Worm (Caenorhabditis elegans) whole organism, L1 larva: ENCODE results near the gene srw-108.

Experiments used
- C04F5.9 ChIP-seq: sonication (generic microtip); optimal IDR thresholded peaks from 2 replicates; lab custom pipeline; 2016; ENCODE audit warnings: missing genetic modification characterization, missing compliant biosample characterization
- C16A3.4 ChIP-seq: fragments of 150-350 bp; optimal IDR thresholded peaks from 2 replicates; lab custom pipeline; 2014; ENCODE audit warnings: missing biosample characterization, missing genetic modification characterization
- Y116A8C.19 ChIP-seq: sonication (generic microtip); optimal IDR thresholded peaks from 2 replicates; lab custom pipeline; 2016; ENCODE audit warnings: missing compliant biosample characterization, missing genetic modification characterization, borderline replicate concordance
- aha-1 ChIP-seq: fragments of 150-350 bp; optimal IDR thresholded peaks from 2 replicates; lab custom pipeline; 2014; ENCODE audit warnings: missing biosample characterization, missing genetic modification characterization
- alr-1 ChIP-seq: fragments of 200-800 bp; sonication (Bioruptor generic); optimal IDR thresholded peaks from 2 replicates; lab custom pipeline; 2018; ENCODE audit warnings: borderline replicate concordance, mild to moderate bottlenecking, missing genetic modification characterization, missing compliant biosample characterization
- aly-2 ChIP-seq: fragments of 150-350 bp; optimal IDR thresholded peaks from 2 replicates; lab custom pipeline; 2014; ENCODE audit warnings: missing biosample characterization, missing genetic modification characterization
- ama-1 ChIP-seq: fragments of 150-350 bp; optimal IDR thresholded peaks from 2 replicates; lab custom pipeline; 2014
- blmp-1 ChIP-seq: fragments of 150-350 bp; optimal IDR thresholded peaks from 2 replicates; lab custom pipeline; 2014; ENCODE audit warnings: missing biosample characterization, missing genetic modification characterization
- ceh-63 ChIP-seq: fragments of 200-800 bp; sonication (Bioruptor generic); optimal IDR thresholded peaks from 2 replicates; lab custom pipeline; 2018; ENCODE audit warnings: mild to moderate bottlenecking, missing genetic modification characterization, missing compliant biosample characterization
- ceh-8 ChIP-seq: fragments of 200-800 bp; sonication (Bioruptor generic); optimal IDR thresholded peaks from 2 replicates; lab custom pipeline; 2018; ENCODE audit warnings: mild to moderate bottlenecking, missing genetic modification characterization, moderate library complexity, missing compliant biosample characterization
- ceh-90 ChIP-seq: sonication (generic microtip); optimal IDR thresholded peaks from 2 replicates; lab custom pipeline; 2016; ENCODE audit warnings: missing genetic modification characterization, missing compliant biosample characterization
- dsc-1 ChIP-seq: sonication (generic microtip); optimal IDR thresholded peaks from 2 replicates; lab custom pipeline; 2016; ENCODE audit warnings: mild to moderate bottlenecking, missing genetic modification characterization, missing compliant biosample characterization
- efl-3 ChIP-seq: fragments of 200-800 bp; sonication (Bioruptor generic); optimal IDR thresholded peaks from 2 replicates; lab custom pipeline; 2018; ENCODE audit warnings: mild to moderate bottlenecking, missing genetic modification characterization, missing compliant biosample characterization
- egl-13 ChIP-seq: sonication (generic microtip); optimal IDR thresholded peaks from 2 replicates; lab custom pipeline; 2016; ENCODE audit warnings: missing genotype, missing genetic modification reagents, missing genetic modification characterization, missing compliant biosample characterization
- ets-5 ChIP-seq: fragments of 200-800 bp; sonication (Bioruptor generic); IDR thresholded peaks from 2 replicates; pipeline ENCODE4 v1.3.6; 2022; ENCODE audit warnings: missing genetic modification characterization, missing compliant biosample characterization
- fos-1 ChIP-seq: fragments of 150-350 bp; optimal IDR thresholded peaks from 2 replicates; lab custom pipeline; 2014; ENCODE audit warnings: missing biosample characterization, missing genetic modification characterization
- hlh-17 ChIP-seq: fragments of 200-800 bp; sonication (Bioruptor generic); optimal IDR thresholded peaks from 2 replicates; lab custom pipeline; 2018; ENCODE audit warnings: missing genetic modification characterization, mild to moderate bottlenecking, missing compliant biosample characterization, moderate library complexity, borderline replicate concordance
- hlh-4 ChIP-seq: sonication (generic microtip); optimal IDR thresholded peaks from 2 replicates; lab custom pipeline; 2016; ENCODE audit warnings: mild to moderate bottlenecking, missing genetic modification characterization, missing compliant biosample characterization
- hpl-2 ChIP-seq: fragments of 150-350 bp; optimal IDR thresholded peaks from 2 replicates; lab custom pipeline; 2014; ENCODE audit warnings: missing biosample characterization, missing genetic modification reagents, missing genetic modification characterization
- isw-1 ChIP-seq: fragments of 200-800 bp; sonication (Bioruptor generic); IDR thresholded peaks from 2 replicates; pipeline ENCODE4 v1.3.6; 2022; ENCODE audit warnings: missing genetic modification characterization, missing compliant biosample characterization
- jun-1 ChIP-seq: fragments of 150-350 bp; optimal IDR thresholded peaks from 2 replicates; lab custom pipeline; 2014; ENCODE audit warnings: missing biosample characterization, missing genetic modification reagents, missing genetic modification characterization
- lin-14 ChIP-seq: fragments of 200-800 bp; sonication (Bioruptor generic); optimal IDR thresholded peaks from 2 replicates; lab custom pipeline; 2018; ENCODE audit warnings: mild to moderate bottlenecking, missing genetic modification characterization, moderate library complexity, missing compliant biosample characterization
- lin-15B ChIP-seq: fragments of 150-350 bp; sonication (generic microtip); optimal IDR thresholded peaks from 3 replicates; lab custom pipeline; 2014; ENCODE audit warnings: missing biosample characterization, missing genetic modification characterization
- lin-39 ChIP-seq: fragments of 150-350 bp; optimal IDR thresholded peaks from 2 replicates; lab custom pipeline; 2014; ENCODE audit warnings: missing biosample characterization, missing genetic modification reagents, missing genetic modification characterization
- lsy-2 ChIP-seq, 2 experiments: fragments of 150-350 bp; optimal IDR thresholded peaks; 2 replicates each; lab custom pipeline; 2014; ENCODE audit warnings: missing biosample characterization in 2 of 2, missing genetic modification characterization in 2 of 2
- mab-9 ChIP-seq: fragments of 200-800 bp; sonication (Bioruptor generic); IDR thresholded peaks from 2 replicates; pipeline ENCODE4 v1.3.6; 2022; ENCODE audit warnings: missing genetic modification reagents, missing genetic modification characterization, missing compliant biosample characterization
- mep-1 ChIP-seq: fragments of 150-350 bp; optimal IDR thresholded peaks from 2 replicates; lab custom pipeline; 2014; ENCODE audit warnings: missing biosample characterization, missing genetic modification characterization
- nhr-12 ChIP-seq: sonication (generic microtip); optimal IDR thresholded peaks from 2 replicates; lab custom pipeline; 2017; ENCODE audit warnings: missing biosample characterization, missing genetic modification characterization
- nhr-19 ChIP-seq: fragments of 200-800 bp; sonication (Bioruptor generic); conservative IDR thresholded peaks from 2 replicates; pipeline ENCODE4 v1.3.6; 2022; ENCODE audit warnings: missing genetic modification characterization, missing compliant biosample characterization
- nhr-20 ChIP-seq: sonication (generic microtip); optimal IDR thresholded peaks from 2 replicates; lab custom pipeline; 2016; ENCODE audit warnings: mild to moderate bottlenecking, missing genetic modification characterization, missing compliant biosample characterization
- nhr-237 ChIP-seq: fragments of 150-350 bp; optimal IDR thresholded peaks from 2 replicates; lab custom pipeline; 2014; ENCODE audit warnings: missing biosample characterization, missing genetic modification characterization
- nhr-28 ChIP-seq: fragments of 150-350 bp; optimal IDR thresholded peaks from 2 replicates; lab custom pipeline; 2014; ENCODE audit warnings: missing biosample characterization, missing genetic modification characterization
- nhr-71 ChIP-seq: sonication (generic microtip); optimal IDR thresholded peaks from 2 replicates; lab custom pipeline; 2016; ENCODE audit warnings: mild to moderate bottlenecking, missing genetic modification characterization, moderate library complexity, missing compliant biosample characterization
- nhr-77 ChIP-seq: fragments of 150-350 bp; optimal IDR thresholded peaks from 2 replicates; lab custom pipeline; 2014; ENCODE audit warnings: missing biosample characterization, missing genetic modification characterization
- nhr-84 ChIP-seq: sonication (generic microtip); optimal IDR thresholded peaks from 2 replicates; lab custom pipeline; 2017; ENCODE audit warnings: missing biosample characterization, missing genetic modification characterization
- nhr-85 ChIP-seq: sonication (generic microtip); peaks from one replicate; lab custom pipeline; 2016; ENCODE audit warnings: missing genetic modification characterization, inconsistent platforms, missing compliant biosample characterization
- pax-3 ChIP-seq: fragments of 200-800 bp; sonication (Bioruptor generic); optimal IDR thresholded peaks from 2 replicates; lab custom pipeline; 2018; ENCODE audit warnings: mild to moderate bottlenecking, missing genetic modification characterization, moderate library complexity, missing compliant biosample characterization
- pqm-1 ChIP-seq: sonication (generic microtip); optimal IDR thresholded peaks from 3 replicates; lab custom pipeline; 2017; ENCODE audit warnings: missing biosample characterization, missing genetic modification characterization
- skn-1 ChIP-seq: fragments of 150-350 bp; optimal IDR thresholded peaks from 2 replicates; lab custom pipeline; 2014; ENCODE audit warnings: missing biosample characterization, missing genetic modification characterization
- snu-23 ChIP-seq: sonication (generic microtip); optimal IDR thresholded peaks from 2 replicates; lab custom pipeline; 2016; ENCODE audit warnings: missing genetic modification characterization, missing compliant biosample characterization
- sox-4 ChIP-seq: sonication (generic microtip); optimal IDR thresholded peaks from 2 replicates; lab custom pipeline; 2016; ENCODE audit warnings: missing genetic modification characterization, missing compliant biosample characterization
- sptf-1 ChIP-seq: fragments of 150-350 bp; optimal IDR thresholded peaks from 2 replicates; lab custom pipeline; 2014; ENCODE audit warnings: missing biosample characterization, missing genetic modification characterization
- unc-62 ChIP-seq: fragments of 150-350 bp; optimal IDR thresholded peaks from 2 replicates; lab custom pipeline; 2014; ENCODE audit warnings: missing biosample characterization, missing genetic modification reagents, missing genetic modification characterization
- unc-86 ChIP-seq: sonication (generic microtip); optimal IDR thresholded peaks from 2 replicates; lab custom pipeline; 2016; ENCODE audit warnings: missing genetic modification characterization, missing compliant biosample characterization
- unc-98 ChIP-seq: fragments of 200-800 bp; sonication (Bioruptor generic); IDR thresholded peaks from 2 replicates; pipeline ENCODE4 v1.3.6; 2022; ENCODE audit warnings: missing genetic modification characterization, missing compliant biosample characterization
- vab-15 ChIP-seq: sonication (generic microtip); optimal IDR thresholded peaks from 2 replicates; lab custom pipeline; 2017; ENCODE audit warnings: missing genotype, mild to moderate bottlenecking, missing genetic modification characterization, missing compliant biosample characterization
- xbp-1 ChIP-seq: sonication (generic microtip); optimal IDR thresholded peaks from 2 replicates; lab custom pipeline; 2016; ENCODE audit warnings: missing genetic modification characterization, missing compliant biosample characterization
- ztf-4 ChIP-seq: fragments of 150-350 bp; optimal IDR thresholded peaks from 2 replicates; lab custom pipeline; 2014; ENCODE audit warnings: missing biosample characterization, missing genetic modification characterization

Gene srw-108

DNA sequence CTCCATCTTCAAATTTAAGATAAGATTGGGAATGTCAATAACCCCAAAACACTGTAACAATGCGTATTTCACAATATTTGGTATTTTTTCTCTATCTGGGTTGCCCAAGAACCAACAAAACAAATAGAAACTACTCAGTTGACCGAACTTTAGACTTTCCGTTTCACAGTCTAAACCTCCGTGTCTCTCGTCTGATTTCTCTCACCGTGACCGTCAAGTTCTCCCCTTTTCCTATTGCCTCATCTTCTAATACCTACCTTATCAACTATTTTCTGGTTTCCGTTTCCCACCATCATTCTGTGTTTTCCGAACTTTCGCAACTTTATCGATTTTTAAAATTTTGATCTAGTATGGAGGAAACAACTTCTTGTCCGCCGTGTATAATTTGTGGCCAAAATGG lies 33.4 kb upstream of the srw-108 start, which contains the start of gene nhr-131 (continued):
- TF ChIP-seq pax-3 (tag; lab: Kevin White, UChicago) (no peak), jun-1 (tag; lab: Kevin White, UChicago) (no peak), C04F5.9 (no peak), nhr-237 (no peak), mab-9 (GFP tag; lab: Robert Waterston, UW) (no peak), ets-5 (GFP tag; lab: Robert Waterston, UW) (no peak), fos-1 (tag; lab: Kevin White, UChicago) (no peak), unc-62 (GFP tag; lab: Kevin White, UChicago) (no peak), blmp-1 (tag; lab: Kevin White, UChicago) (peak; percentile 51), vab-15 (tag; lab: Kevin White, UChicago) (no peak), nhr-71 (tag; lab: Kevin White, UChicago) (peak; percentile 29), nhr-77 (peak; percentile 5), lin-15B (tag; lab: Kevin White, UChicago) (no peak), snu-23 (GFP tag; lab: Kevin White, UChicago) (peak; percentile 38), hlh-4 (tag; lab: Kevin White, UChicago) (no peak), hpl-2 (GFP tag; lab: Kevin White, UChicago) (no peak), nhr-19 (GFP tag; lab: Robert Waterston, UW) (no peak), xbp-1 (tag; lab: Kevin White, UChicago) (no peak), isw-1 (no peak), nhr-12 (tag; lab: Kevin White, UChicago) (no peak), dsc-1 (tag; lab: Kevin White, UChicago) (no peak), egl-13 (tag; lab: Kevin White, UChicago) (no peak), mep-1 (no peak), alr-1 (tag; lab: Kevin White, UChicago) (no peak), aly-2 (tag; lab: Kevin White, UChicago) (no peak), unc-86 (tag; lab: Kevin White, UChicago) (no peak), Y116A8C.19 (no peak), nhr-20 (tag; lab: Kevin White, UChicago) (peak; percentile 58), lin-14 (GFP tag; lab: Kevin White, UChicago) (no peak), lsy-2 (tag; optimal IDR thresholded peaks at IDR 0.05; lab: Kevin White, UChicago) (no peak), nhr-28 (tag; lab: Kevin White, UChicago) (no peak)
- TF ChIP-seq, all 84 proteins: peak for 13

DNA sequence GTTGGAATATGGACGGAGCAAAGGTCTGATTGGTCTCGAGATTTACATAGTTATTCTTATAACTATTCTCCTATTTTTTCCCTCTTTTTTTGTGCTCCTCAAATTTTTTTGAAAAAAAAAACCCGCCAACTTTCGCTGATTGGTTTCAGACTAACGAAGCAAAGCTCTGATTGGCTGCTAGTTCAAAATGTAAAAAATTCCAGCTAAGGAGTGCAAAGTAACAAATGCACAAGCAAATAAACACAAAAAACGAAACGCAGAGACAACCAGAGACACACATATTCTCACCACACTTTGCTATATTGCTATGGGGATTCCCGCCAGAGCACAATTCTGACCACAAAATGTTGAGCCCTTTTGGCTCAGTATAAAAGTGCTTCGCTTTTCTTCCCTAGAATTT lies 30.3 kb upstream of the srw-108 start, which contains the start of gene T01G6.1:
Gene T01G6.1, plus strand, starts transcription at position 301 of the 400 bp plus-strand sequence.
- TF ChIP-seq nhr-84 (tag; lab: Kevin White, UChicago) = no peak
- TF ChIP-seq ztf-4 (tag; lab: Kevin White, UChicago) = no peak
- no peak for TF ChIP-seq unc-98 (GFP tag; lab: Robert Waterston, UW)
- TF ChIP-seq hlh-4 (tag; lab: Kevin White, UChicago) = no peak
- TF ChIP-seq ceh-90 (tag; lab: Kevin White, UChicago) = no peak
- no peak for TF ChIP-seq nhr-85 (tag; lab: Kevin White, UChicago)
- TF ChIP-seq mab-9 (GFP tag; lab: Robert Waterston, UW) = no peak
- TF ChIP-seq efl-3 = no peak
- TF ChIP-seq hlh-17 (GFP tag; lab: Kevin White, UChicago) = no peak
- TF ChIP-seq ama-1 (lab: Kevin White, UChicago) = no peak
- no peak for TF ChIP-seq ceh-63
- no peak for TF ChIP-seq C16A3.4
- TF ChIP-seq pqm-1 = no peak

DNA sequence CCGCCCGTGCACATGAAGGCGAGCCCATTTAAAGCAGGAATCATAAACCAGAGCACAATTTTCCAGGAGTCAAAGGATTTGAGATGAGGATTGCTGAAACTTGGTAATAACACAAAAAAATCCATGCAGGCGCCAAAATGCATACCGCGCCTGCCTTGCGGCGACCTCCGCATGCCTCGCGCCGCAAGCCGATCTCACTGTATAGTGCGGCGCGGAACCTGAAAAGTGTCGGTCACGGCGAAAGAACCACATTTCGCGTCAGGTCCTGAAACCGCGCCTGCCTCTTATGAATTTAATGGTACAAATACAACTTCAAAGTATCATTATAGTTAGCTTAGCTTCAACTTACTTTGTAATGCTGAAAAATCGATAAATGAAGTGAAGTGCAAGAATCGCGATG lies 27.2 kb upstream of the srw-108 start:
- TF ChIP-seq ceh-8 (GFP tag; lab: Kevin White, UChicago) (no peak), unc-86 (tag; lab: Kevin White, UChicago) (no peak), sptf-1 (no peak), nhr-28 (tag; lab: Kevin White, UChicago) (no peak), ama-1 (lab: Kevin White, UChicago) (no peak), isw-1 (no peak), aha-1 (tag; lab: Kevin White, UChicago) (no peak), sox-4 (tag; lab: Kevin White, UChicago) (no peak), lin-39 (tag; lab: Kevin White, UChicago) (no peak), skn-1 (tag; lab: Kevin White, UChicago) (no peak), lin-14 (GFP tag; lab: Kevin White, UChicago) (no peak)
